Fruit fly (Drosophila melanogaster) whole organism, pupa: Measurements from ENCODE around the gene bark.

ENCODE experiments used
- CG10348 ChIP-seq: fragments of 200-800 bp; sonication (Bioruptor generic); IDR thresholded peaks from 2 replicates; pipeline ENCODE4 v1.3.6; 2022; ENCODE audit warnings: missing biosample characterization, missing genetic modification characterization
- CG12605 ChIP-seq: fragments of 200-800 bp; sonication (Bioruptor generic); IDR thresholded peaks from 2 replicates; pipeline ENCODE4 v1.3.6; 2022; ENCODE audit warnings: missing biosample characterization, missing genetic modification characterization
- CG13204 ChIP-seq: fragments of 200-800 bp; sonication (Bioruptor generic); optimal IDR thresholded peaks from 2 replicates; lab custom pipeline; 2018; ENCODE audit warnings: missing biosample characterization, mild to moderate bottlenecking, missing genetic modification characterization, moderate library complexity
- CG14655 ChIP-seq: fragments of 200-800 bp; sonication (Bioruptor generic); optimal IDR thresholded peaks from 3 replicates; lab custom pipeline; 2017; ENCODE audit warnings: mild to moderate bottlenecking, missing biosample characterization, missing genetic modification reagents, missing genetic modification characterization
- CG15710 ChIP-seq: fragments of 200-800 bp; sonication (Bioruptor generic); optimal IDR thresholded peaks from 2 replicates; lab custom pipeline; 2018; ENCODE audit warnings: missing biosample characterization, mild to moderate bottlenecking, missing genetic modification characterization, moderate library complexity
- CG17806 ChIP-seq: fragments of 200-800 bp; sonication (Bioruptor generic); optimal IDR thresholded peaks from 2 replicates; lab custom pipeline; 2018; ENCODE audit warnings: missing biosample characterization, mild to moderate bottlenecking, missing genetic modification characterization, moderate library complexity
- CG32121 ChIP-seq: fragments of 200-800 bp; sonication (Bioruptor generic); IDR thresholded peaks from 2 replicates; pipeline ENCODE4 v1.3.6; 2022; ENCODE audit warnings: missing biosample characterization, missing genetic modification characterization
- CG34367 ChIP-seq: fragments of 200-800 bp; sonication (Bioruptor generic); optimal IDR thresholded peaks from 2 replicates; lab custom pipeline; 2018; ENCODE audit warnings: missing biosample characterization, mild to moderate bottlenecking, missing genetic modification characterization
- CG4496 ChIP-seq: fragments of 200-800 bp; sonication (Bioruptor generic); IDR thresholded peaks from 3 replicates; pipeline ENCODE4 v1.3.6; 2022; ENCODE audit warnings: missing biosample characterization, missing genetic modification characterization
- CG8159 ChIP-seq: fragments of 200-800 bp; sonication (Bioruptor generic); optimal IDR thresholded peaks from 3 replicates; lab custom pipeline; 2018; ENCODE audit warnings: missing biosample characterization, mild to moderate bottlenecking, missing genetic modification characterization, moderate library complexity
- CG8301 ChIP-seq: fragments of 200-800 bp; sonication (Bioruptor generic); optimal IDR thresholded peaks from 2 replicates; lab custom pipeline; 2018; ENCODE audit warnings: missing biosample characterization, mild to moderate bottlenecking, missing genetic modification characterization
- CG9948 ChIP-seq: fragments of 200-800 bp; sonication (Bioruptor generic); optimal IDR thresholded peaks from 2 replicates; lab custom pipeline; 2018; ENCODE audit warnings: missing biosample characterization, mild to moderate bottlenecking, missing genetic modification characterization, moderate library complexity
- D1 ChIP-seq: fragments of 200-800 bp; sonication (Bioruptor generic); optimal IDR thresholded peaks from 2 replicates; lab custom pipeline; 2018; ENCODE audit warnings: missing biosample characterization, mild to moderate bottlenecking, missing genetic modification characterization, moderate library complexity
- EcR ChIP-seq: fragments of 200-800 bp; sonication (Bioruptor generic); optimal IDR thresholded peaks from 3 replicates; lab custom pipeline; 2019; ENCODE audit warnings: missing biosample characterization, missing genetic modification characterization, mild to moderate bottlenecking, moderate library complexity, missing genetic modification reagents
- Ets98B ChIP-seq: fragments of 200-800 bp; sonication (Bioruptor generic); IDR thresholded peaks from 2 replicates; pipeline ENCODE4 v1.3.6; 2022; ENCODE audit warnings: missing biosample characterization, missing genetic modification characterization
- Pif1A ChIP-seq: fragments of 200-800 bp; sonication (Bioruptor generic); optimal IDR thresholded peaks from 3 replicates; lab custom pipeline; 2016; ENCODE audit warnings: missing biosample characterization, missing genetic modification characterization
- Pif1B ChIP-seq: fragments of 200-800 bp; sonication (Bioruptor generic); optimal IDR thresholded peaks from 3 replicates; lab custom pipeline; 2016; ENCODE audit warnings: missing biosample characterization, missing genetic modification characterization
- Snoo ChIP-seq: fragments of 200-800 bp; sonication (Bioruptor generic); optimal IDR thresholded peaks from 3 replicates; lab custom pipeline; 2017; ENCODE audit warnings: missing biosample characterization, mild to moderate bottlenecking, missing genetic modification characterization, inconsistent platforms
- fd96Ca ChIP-seq: fragments of 200-800 bp; sonication (Bioruptor generic); IDR thresholded peaks from 3 replicates; pipeline ENCODE4 v1.3.6; 2022; ENCODE audit warnings: missing biosample characterization, missing genetic modification characterization
- gl ChIP-seq: fragments of 200-800 bp; sonication (Bioruptor generic); optimal IDR thresholded peaks from 2 replicates; lab custom pipeline; 2018; ENCODE audit warnings: missing biosample characterization, mild to moderate bottlenecking, missing genetic modification characterization
- rn ChIP-seq: fragments of 200-800 bp; sonication (Bioruptor generic); IDR thresholded peaks from 2 replicates; pipeline ENCODE4 v1.3.6; 2022; ENCODE audit warnings: missing biosample characterization, missing genetic modification characterization

The bark gene

DNA sequence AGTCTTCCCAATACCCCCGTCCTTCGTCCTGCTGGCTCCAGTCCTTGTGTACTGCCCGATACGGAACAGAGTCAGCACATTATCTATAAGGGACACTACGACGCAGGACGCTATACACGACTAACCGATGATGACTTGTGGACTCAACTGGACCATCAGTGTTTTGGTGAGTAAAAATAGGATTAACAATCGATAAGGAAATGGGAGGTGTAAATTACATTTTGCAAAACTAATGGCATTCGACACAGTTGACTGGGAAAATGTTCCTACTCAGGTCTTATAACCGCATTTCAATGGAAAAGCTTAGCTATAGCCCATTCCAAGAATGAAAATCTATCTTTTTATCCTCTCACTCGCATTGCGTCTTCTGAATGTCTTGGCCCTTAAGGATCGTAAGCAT lies 21.8 kb upstream of the bark start, which contains the start of gene CG43703:
TSS of gene CG43703 (plus strand) at position 301 of the 400 bp plus-strand sequence.
- no peak for TF ChIP-seq CG13204 (GFP tag; lab: Kevin White, UChicago)
- no peak for TF ChIP-seq Pif1B (GFP tag; lab: Kevin White, UChicago)
- no peak for TF ChIP-seq CG15710
- no peak for TF ChIP-seq CG8301
- TF ChIP-seq CG14655 (GFP tag; lab: Kevin White, UChicago), result no peak
- TF ChIP-seq Ets98B, result no peak
- TF ChIP-seq D1 (tag; lab: Kevin White, UChicago), result no peak
- TF ChIP-seq CG32121 (GFP tag; lab: Robert Waterston, UW), result no peak
- TF ChIP-seq CG10348 (GFP tag; lab: Robert Waterston, UW), result no peak
- TF ChIP-seq CG4496, result no peak
- no peak for TF ChIP-seq fd96Ca
- TF ChIP-seq CG8159 (tag; lab: Kevin White, UChicago), result no peak

- peak; percentile 54 for TF ChIP-seq gl (tag; lab: Kevin White, UChicago)
- TF ChIP-seq CG4496, result no peak; the same call in 2 of the 3 replicates
- TF ChIP-seq CG14655 (GFP tag; lab: Kevin White, UChicago), result peak; percentile 80
- peak; percentile 14; the same call in 1 of the 2 replicates for TF ChIP-seq CG12605 (GFP tag; lab: Robert Waterston, UW)
- TF ChIP-seq EcR (GFP tag; lab: Kevin White, UChicago), result peak; percentile 73
- TF ChIP-seq CG13204 (GFP tag; lab: Kevin White, UChicago), result no peak
- peak; percentile 80 for TF ChIP-seq CG15710
- peak; percentile 39 for TF ChIP-seq Pif1A (GFP tag; lab: Kevin White, UChicago)
- peak; percentile 42 for TF ChIP-seq Snoo (tag; lab: Kevin White, UChicago)
- TF ChIP-seq Pif1B (GFP tag; lab: Kevin White, UChicago), result peak; percentile 57
- peak; percentile 58 for TF ChIP-seq CG32121 (GFP tag; lab: Robert Waterston, UW)
- TF ChIP-seq D1 (tag; lab: Kevin White, UChicago), result peak; percentile 72
- TF ChIP-seq fd96Ca, result no peak
- no peak for TF ChIP-seq Ets98B
- TF ChIP-seq rn (GFP tag; lab: Robert Waterston, UW), result peak; percentile 31; the same call in 1 of the 2 replicates
- peak; percentile 70 for TF ChIP-seq CG8301
- TF ChIP-seq CG34367 (tag; lab: Kevin White, UChicago), result peak; percentile 56
- no peak for TF ChIP-seq CG10348 (GFP tag; lab: Robert Waterston, UW)
- TF ChIP-seq CG9948 (tag; lab: Kevin White, UChicago), result peak; percentile 80
- peak; percentile 81 for TF ChIP-seq CG8159 (tag; lab: Kevin White, UChicago)
- TF ChIP-seq CG17806 (tag; lab: Kevin White, UChicago), result peak; percentile 77
Observed at dm6 chr2L:3769718-3770461, 17.1 kb upstream of the bark start.

- TF ChIP-seq CG4496 (peak; percentile 98), CG15710 (peak; percentile 99), CG9948 (tag; lab: Kevin White, UChicago) (peak; percentile 97), CG12605 (GFP tag; lab: Robert Waterston, UW) (peak; percentile 98), Pif1B (GFP tag; lab: Kevin White, UChicago) (peak; percentile 94), Pif1A (GFP tag; lab: Kevin White, UChicago) (peak; percentile 96), fd96Ca (peak; percentile 88), CG17806 (tag; lab: Kevin White, UChicago) (peak; percentile 94), CG34367 (tag; lab: Kevin White, UChicago) (peak; percentile 92), gl (tag; lab: Kevin White, UChicago) (peak; percentile 88), EcR (GFP tag; lab: Kevin White, UChicago) (peak; percentile 73), CG32121 (GFP tag; lab: Robert Waterston, UW) (peak; percentile 98), CG8159 (tag; lab: Kevin White, UChicago) (peak; percentile 96), CG13204 (GFP tag; lab: Kevin White, UChicago) (peak; percentile 94), CG14655 (GFP tag; lab: Kevin White, UChicago) (peak; percentile 96), Ets98B (peak; percentile 98), D1 (tag; lab: Kevin White, UChicago) (peak; percentile 93), CG8301 (peak; percentile 95), Snoo (tag; lab: Kevin White, UChicago) (peak; percentile 95), rn (GFP tag; lab: Robert Waterston, UW) (peak; percentile 96), CG10348 (GFP tag; lab: Robert Waterston, UW) (peak; percentile 88)
Observed at dm6 chr2L:3771109-3772067, 15.6 kb upstream of the bark start, which contains the start of gene bowl. TSS of gene bowl (plus strand) at chr2L:3771700.

DNA sequence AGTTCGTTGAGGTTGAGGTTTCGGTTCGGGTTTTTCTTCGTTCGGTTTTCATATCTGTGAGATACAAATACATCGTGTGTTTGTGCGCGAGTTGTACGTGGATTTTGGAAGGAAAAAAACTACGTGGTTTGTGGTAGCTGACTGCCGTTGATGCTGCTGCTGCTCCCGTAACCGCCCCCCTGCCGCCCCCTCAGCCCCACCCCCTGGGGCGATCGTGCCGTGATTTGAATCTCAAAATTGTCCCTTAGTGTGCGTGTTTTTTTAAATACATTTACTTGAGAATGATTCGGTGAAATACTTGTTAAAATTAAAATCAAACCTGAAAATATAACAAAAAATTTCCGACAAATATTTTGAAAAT lies 14.9 kb upstream of the bark start:
- TF ChIP-seq CG9948 (tag; lab: Kevin White, UChicago) (no peak), CG4496 (peak; percentile 21; the same call in 1 of the 3 replicates), fd96Ca (0 out of 3 replicates have a peak, but pooled peaks have one; percentile 12)

DNA sequence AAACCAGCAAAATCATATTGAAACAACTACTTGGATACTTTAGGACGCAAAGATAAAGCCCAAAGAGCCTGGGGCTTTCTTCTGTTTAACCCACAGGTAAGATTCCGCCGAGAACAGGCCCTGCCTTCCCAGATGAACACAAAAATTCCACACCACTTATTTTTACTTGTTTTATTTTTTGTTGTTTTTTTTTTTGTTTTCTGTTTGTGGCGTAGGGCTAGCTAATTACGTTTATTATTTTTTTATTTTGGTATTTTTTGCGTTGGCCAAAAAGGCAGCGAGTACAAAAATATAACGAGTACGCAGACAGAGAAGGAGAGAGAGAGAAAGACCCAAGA lies 14.4 kb upstream of the bark start:
- peak; percentile 9 for TF ChIP-seq Pif1A (GFP tag; lab: Kevin White, UChicago)
- 0 out of 2 replicates have a peak, but pooled peaks have one; percentile 13 for TF ChIP-seq CG12605 (GFP tag; lab: Robert Waterston, UW)
- no peak for TF ChIP-seq fd96Ca
